Worm (Caenorhabditis elegans) whole organism, L2 larva: Measurements from ENCODE around the gene T11G6.2.

Experiments
- egl-27 ChIP-seq: sonication (generic microtip); optimal IDR thresholded peaks from 3 replicates; lab custom pipeline; 2017; ENCODE audit warnings: missing biosample characterization, missing genetic modification reagents, missing genetic modification characterization
- lin-13 ChIP-seq: fragments of 150-350 bp; optimal IDR thresholded peaks from 2 replicates; lab custom pipeline; 2014; ENCODE audit warnings: missing biosample characterization, missing genetic modification reagents, missing genetic modification characterization
- nhr-25 ChIP-seq: fragments of 150-350 bp; sonication (generic microtip); optimal IDR thresholded peaks from 3 replicates; lab custom pipeline; 2014; ENCODE audit warnings: missing biosample characterization, missing genetic modification characterization

- TF ChIP-seq lin-13 (GFP tag; lab: Kevin White, UChicago), result no peak
- TF ChIP-seq egl-27, result no peak
- no peak for TF ChIP-seq nhr-25 (tag; lab: Kevin White, UChicago)
Observed at ce11 chrIV:10854042-10854441, 4.3 kb downstream of the T11G6.2 start.
